Fruit fly (Drosophila melanogaster): ENCODE data around the gene sphinx2.

Gene sphinx2

DNA sequence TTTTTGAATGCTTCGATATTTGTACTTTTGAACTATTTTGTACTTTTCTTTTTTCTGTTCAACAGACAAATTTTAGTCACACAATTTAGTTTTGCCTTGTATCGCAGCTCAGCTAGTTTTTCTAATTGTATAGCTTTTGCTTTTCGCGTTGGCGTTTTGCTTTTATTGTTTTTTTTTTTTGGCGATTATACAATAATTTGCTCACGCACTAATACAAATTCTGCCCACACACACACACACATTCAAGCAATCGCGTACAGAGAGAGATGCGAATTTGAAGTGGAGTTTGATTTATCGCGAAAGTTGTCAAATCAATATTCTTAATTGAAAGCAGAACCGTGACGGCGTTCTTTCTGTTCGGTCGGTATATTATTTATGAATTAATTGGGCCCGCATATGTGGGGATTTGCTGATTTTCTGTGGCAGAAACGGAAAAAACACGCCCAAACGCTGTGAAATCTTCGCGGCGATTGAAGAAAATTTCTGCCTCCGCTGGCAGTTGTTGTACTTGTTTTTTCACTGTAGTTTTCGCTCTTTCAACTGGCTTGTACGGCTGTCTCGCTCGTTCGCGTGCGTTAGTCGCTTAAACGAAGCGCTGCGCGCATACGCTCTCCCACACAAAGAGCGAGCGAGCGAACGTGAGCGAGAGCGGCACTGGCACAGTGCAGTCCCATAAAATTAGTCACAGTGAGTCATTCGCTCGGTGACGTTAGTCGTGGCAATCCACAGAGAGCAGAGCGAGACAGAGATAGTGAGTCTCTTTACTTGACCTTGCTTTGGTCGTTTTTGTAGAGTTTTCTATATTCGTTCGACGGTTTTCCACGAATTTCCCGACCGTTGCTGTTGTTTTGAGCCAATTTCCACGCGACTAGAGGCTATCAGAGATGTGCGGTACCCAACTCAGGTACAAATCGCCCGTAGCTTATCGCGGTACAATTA is 5.5 kb downstream of the sphinx2 start, which contains the start of gene Rac2 (continued):
- TF ChIP-seq Pdp1 (GFP tag; optimal IDR thresholded peaks at IDR 0.05) (peak in 1 of 2 experiments; percentile 96), repo (GFP tag; optimal IDR thresholded peaks at IDR 0.05) (no peak), Sry-β (GFP tag; optimal IDR thresholded peaks at IDR 0.05) (peak; percentile 86), Awh (GFP tag; IDR thresholded peaks at IDR 0.05) (0 out of 2 replicates have a peak, but pooled peaks have one; percentile 47), CG10979 (tag; optimal IDR thresholded peaks at IDR 0.05) (peak; percentile 22), HLH4C (GFP tag; IDR thresholded peaks at IDR 0.05; ENCODE audit: partially characterized antibody) (0 out of 3 replicates have a peak, but pooled peaks have one; percentile 37), CG17328 (GFP tag; IDR thresholded peaks at IDR 0.05) (0 out of 2 replicates have a peak, but pooled peaks have one; percentile 10), HHEX (GFP tag; optimal IDR thresholded peaks at IDR 0.05) (no peak), scrt (GFP tag; optimal IDR thresholded peaks at IDR 0.05) (no peak), CG9727 (GFP tag; optimal IDR thresholded peaks at IDR 0.05) (peak; percentile 5), CG8359 (GFP tag; optimal IDR thresholded peaks at IDR 0.05; ENCODE audit: borderline replicate concordance) (peak; percentile 22), oc (tag; optimal IDR thresholded peaks at IDR 0.05) (peak; percentile 38), Fer1 (GFP tag; optimal IDR thresholded peaks at IDR 0.05) (peak; percentile 15), Trl (optimal IDR thresholded peaks at IDR 0.05) (peak; percentile 95), Trl (GFP tag; optimal IDR thresholded peaks at IDR 0.05) (peak; percentile 77), CG2889 (GFP tag; IDR thresholded peaks at IDR 0.05) (0 out of 3 replicates have a peak, but pooled peaks have one; percentile 22), pros (GFP tag; optimal IDR thresholded peaks at IDR 0.05) (peak; percentile 58), CrebB (tag; optimal IDR thresholded peaks at IDR 0.05) (peak; percentile 11), Rx (GFP tag; IDR thresholded peaks at IDR 0.05) (0 out of 2 replicates have a peak, but pooled peaks have one; percentile 16), D19B (GFP tag; optimal IDR thresholded peaks at IDR 0.05) (no peak), Hmr (GFP tag; optimal IDR thresholded peaks at IDR 0.05) (no peak), CG3065 (GFP tag; optimal IDR thresholded peaks at IDR 0.05) (no peak), CG2199 (GFP tag; IDR thresholded peaks at IDR 0.05) (peak; percentile 88; the same call in 2 of the 3 replicates), z (GFP tag; IDR thresholded peaks at IDR 0.05) (peak; percentile 85), CG18619 (GFP tag; optimal IDR thresholded peaks at IDR 0.05) (no peak), CG2678 (tag; optimal IDR thresholded peaks at IDR 0.05) (peak; percentile 24), CG7786 (GFP tag; optimal IDR thresholded peaks at IDR 0.05) (peak; percentile 53), ab (GFP tag; optimal IDR thresholded peaks at IDR 0.05) (peak; percentile 9), CG17385 (GFP tag; optimal IDR thresholded peaks at IDR 0.05) (peak; percentile 50), CoRest (tag; optimal IDR thresholded peaks at IDR 0.05) (peak; percentile 22), CG7987 (GFP tag; optimal IDR thresholded peaks at IDR 0.05) (peak; percentile 75), CG8765 (GFP tag; IDR thresholded peaks at IDR 0.05) (peak; percentile 26; the same call in 1 of the 2 replicates), gcm (GFP tag; optimal IDR thresholded peaks at IDR 0.05) (peak; percentile 82), nerfin-1 (tag; optimal IDR thresholded peaks at IDR 0.05) (no peak), Xbp1 (GFP tag; optimal IDR thresholded peaks at IDR 0.05) (peak; percentile 6), Six4 (GFP tag; optimal IDR thresholded peaks at IDR 0.05) (no peak), salm (tag; optimal IDR thresholded peaks at IDR 0.05) (peak; percentile 7), Nf-YC (tag; optimal IDR thresholded peaks at IDR 0.05) (peak; percentile 44), ERR (GFP tag; optimal IDR thresholded peaks at IDR 0.05) (peak; percentile 46), CG2712 (tag; optimal IDR thresholded peaks at IDR 0.05) (peak; percentile 23), ind (GFP tag; optimal IDR thresholded peaks at IDR 0.05) (peak; percentile 3), CG12769 (tag; optimal IDR thresholded peaks at IDR 0.05) (peak; percentile 52), gro (GFP tag; optimal IDR thresholded peaks at IDR 0.05) (peak; percentile 12), CG16815 (GFP tag; optimal IDR thresholded peaks at IDR 0.05) (no peak), caup (GFP tag; optimal IDR thresholded peaks at IDR 0.05; ENCODE audit: severe bottlenecking) (peak; percentile 54), corto (GFP tag; optimal IDR thresholded peaks at IDR 0.05) (no peak), CG16779 (GFP tag; IDR thresholded peaks at IDR 0.05) (no peak)
